Fruit fly (Drosophila melanogaster) whole organism, embryonic: ENCODE data around the gene CG2145.
"Not testable (repeated sequence)": the region's sequence is repeated elsewhere in the genome, so short reads cannot be mapped to it uniquely, and the experiment has no call there.

Experiments used
- CG10147 ChIP-seq: fragments of 200-800 bp; sonication (Bioruptor generic); optimal IDR thresholded peaks from 2 replicates; lab custom pipeline; 2019; ENCODE audit warnings: missing biosample characterization, mild to moderate bottlenecking, missing genetic modification characterization, moderate library complexity
- CG12659 ChIP-seq: fragments of 200-800 bp; sonication (Bioruptor generic); optimal IDR thresholded peaks from 3 replicates; lab custom pipeline; 2017; ENCODE audit warnings: mild to moderate bottlenecking, missing biosample characterization, missing genetic modification reagents, missing genetic modification characterization
- CG12942 ChIP-seq: fragments of 200-800 bp; sonication (Bioruptor generic); optimal IDR thresholded peaks from 3 replicates; lab custom pipeline; 2016; ENCODE audit warnings: missing biosample characterization, missing genetic modification characterization
- CG14050 ChIP-seq: fragments of 200-800 bp; sonication (Bioruptor generic); IDR thresholded peaks from 3 replicates; pipeline ENCODE4 v1.3.6; 2022; ENCODE audit warnings: missing biosample characterization, missing genetic modification characterization
- CG1603 ChIP-seq: fragments of 200-800 bp; sonication (Bioruptor generic); optimal IDR thresholded peaks from 2 replicates; lab custom pipeline; 2019; ENCODE audit warnings: missing biosample characterization, mild to moderate bottlenecking, missing genetic modification characterization, moderate library complexity
- CG16863 ChIP-seq: fragments of 200-800 bp; sonication (Bioruptor generic); optimal IDR thresholded peaks from 3 replicates; lab custom pipeline; 2016; ENCODE audit warnings: missing biosample characterization, missing genetic modification characterization
- CG17361 ChIP-seq: fragments of 200-800 bp; sonication (Bioruptor generic); IDR thresholded peaks from 3 replicates; pipeline ENCODE4 v1.3.6; 2022; ENCODE audit warnings: missing biosample characterization, missing genetic modification characterization
- CG18262 ChIP-seq: fragments of 200-800 bp; optimal IDR thresholded peaks from 3 replicates; lab custom pipeline; 2019; ENCODE audit warnings: missing biosample characterization, mild to moderate bottlenecking, missing genetic modification characterization, moderate library complexity
- CG18476 ChIP-seq: fragments of 200-800 bp; sonication (Bioruptor generic); optimal IDR thresholded peaks from 2 replicates; lab custom pipeline; 2016; ENCODE audit warnings: missing biosample characterization, mild to moderate bottlenecking, missing genetic modification characterization
- CG2120 ChIP-seq: fragments of 200-800 bp; sonication (Bioruptor generic); optimal IDR thresholded peaks from 3 replicates; lab custom pipeline; 2016; ENCODE audit warnings: missing biosample characterization, missing genetic modification characterization
- CG30403 ChIP-seq: fragments of 200-800 bp; sonication (Bioruptor generic); optimal IDR thresholded peaks from 3 replicates; lab custom pipeline; 2016; ENCODE audit warnings: missing biosample characterization, missing genetic modification characterization
- CG31224 ChIP-seq: fragments of 200-800 bp; sonication (Bioruptor generic); IDR thresholded peaks from 2 replicates; pipeline ENCODE4 v1.3.6; 2022; ENCODE audit warnings: missing biosample characterization, missing genetic modification characterization
- CG3281 ChIP-seq: fragments of 200-800 bp; sonication (Bioruptor generic); optimal IDR thresholded peaks from 3 replicates; lab custom pipeline; 2017; ENCODE audit warnings: missing biosample characterization, mild to moderate bottlenecking, missing genetic modification characterization
- CG3726 ChIP-seq: fragments of 200-800 bp; sonication (Bioruptor generic); IDR thresholded peaks from 3 replicates; pipeline ENCODE4, ENCODE4 v1.3.6; 2022; ENCODE audit warnings: missing biosample characterization, missing genetic modification characterization
- CG43689 ChIP-seq: fragments of 200-800 bp; sonication (Bioruptor generic); IDR thresholded peaks from 2 replicates; pipeline ENCODE4 v1.3.6; 2022; ENCODE audit warnings: missing biosample characterization, missing genetic modification characterization
- CG9215 ChIP-seq: fragments of 200-800 bp; sonication (Bioruptor generic); IDR thresholded peaks from 2 replicates; pipeline ENCODE4 v1.3.6; 2022; ENCODE audit warnings: missing biosample characterization, missing genetic modification characterization
- CG9797 ChIP-seq: fragments of 200-800 bp; sonication (Bioruptor generic); optimal IDR thresholded peaks from 3 replicates; lab custom pipeline; 2018; ENCODE audit warnings: missing biosample characterization, mild to moderate bottlenecking, missing genetic modification characterization
- CrebB ChIP-seq: fragments of 200-800 bp; sonication (Bioruptor generic); optimal IDR thresholded peaks from 3 replicates; lab custom pipeline; 2018; ENCODE audit warnings: missing biosample characterization, mild to moderate bottlenecking, missing genetic modification characterization
- Dek ChIP-seq: fragments of 200-800 bp; sonication (Bioruptor generic); optimal IDR thresholded peaks from 3 replicates; lab custom pipeline; 2019; ENCODE audit warnings: missing biosample characterization, mild to moderate bottlenecking, missing genetic modification characterization, moderate library complexity
- H15 ChIP-seq: fragments of 200-800 bp; sonication (Bioruptor generic); IDR thresholded peaks from 3 replicates; pipeline ENCODE4 v1.3.6; 2022; ENCODE audit warnings: missing biosample characterization, missing genetic modification characterization
- HHEX ChIP-seq: fragments of 200-800 bp; sonication (Bioruptor generic); optimal IDR thresholded peaks from 3 replicates; lab custom pipeline; 2017; ENCODE audit warnings: missing biosample characterization, mild to moderate bottlenecking, missing genetic modification characterization, missing genetic modification reagents
- Hr51 ChIP-seq, 2 experiments: fragments of 200-800 bp; sonication (Bioruptor generic); optimal IDR thresholded peaks; 2 replicates in 1 of 2; 3 replicates in 1 of 2; lab custom pipeline; 2016 to 2018; ENCODE audit warnings: missing biosample characterization in 2 of 2, missing genetic modification characterization in 2 of 2, mild to moderate bottlenecking in 1 of 2, moderate library complexity in 1 of 2
- MESR4 ChIP-seq: fragments of 200-800 bp; sonication (Bioruptor generic); optimal IDR thresholded peaks from 2 replicates; lab custom pipeline; 2018; ENCODE audit warnings: missing biosample characterization, mild to moderate bottlenecking, missing genetic modification characterization, moderate library complexity
- MTF-1 ChIP-seq: fragments of 200-800 bp; sonication (Bioruptor generic); optimal IDR thresholded peaks from 2 replicates; lab custom pipeline; 2018; ENCODE audit warnings: missing biosample characterization, mild to moderate bottlenecking, missing genetic modification characterization, borderline replicate concordance
- NC2β ChIP-seq: fragments of 200-800 bp; sonication (Bioruptor generic); optimal IDR thresholded peaks from 2 replicates; lab custom pipeline; 2016; ENCODE audit warnings: missing biosample characterization, missing genetic modification characterization
- Optix ChIP-seq: fragments of 200-800 bp; sonication (Bioruptor generic); IDR thresholded peaks from 3 replicates; pipeline ENCODE4 v1.3.6; 2022; ENCODE audit warnings: missing biosample characterization, missing genetic modification characterization
- Rx ChIP-seq: fragments of 200-800 bp; sonication (Bioruptor generic); IDR thresholded peaks from 2 replicates; pipeline ENCODE4 v1.3.6; 2022; ENCODE audit warnings: missing biosample characterization, missing genetic modification characterization
- Sox102F ChIP-seq: fragments of 200-800 bp; sonication (Bioruptor generic); optimal IDR thresholded peaks from 2 replicates; lab custom pipeline; 2018; ENCODE audit warnings: missing biosample characterization, mild to moderate bottlenecking, missing genetic modification characterization, moderate library complexity
- Tbp ChIP-seq: fragments of >200 bp; optimal IDR thresholded peaks from 2 replicates; lab custom pipeline; 2018; ENCODE audit warnings: missing biosample characterization, missing genetic modification characterization
- ac ChIP-seq: fragments of 200-800 bp; sonication (Bioruptor generic); optimal IDR thresholded peaks from 3 replicates; lab custom pipeline; 2017; ENCODE audit warnings: missing biosample characterization, mild to moderate bottlenecking, missing genetic modification characterization
- ase ChIP-seq: fragments of 200-800 bp; sonication (Bioruptor generic); IDR thresholded peaks from 3 replicates; pipeline ENCODE4 v1.3.6; 2022; ENCODE audit warnings: missing biosample characterization, missing genetic modification characterization
- cas ChIP-seq: fragments of 200-800 bp; sonication (Bioruptor generic); IDR thresholded peaks from 2 replicates; pipeline ENCODE4 v1.3.6; 2022; ENCODE audit warnings: missing biosample characterization, missing genetic modification characterization
- corto ChIP-seq: fragments of 200-800 bp; sonication (Bioruptor generic); optimal IDR thresholded peaks from 2 replicates; lab custom pipeline; 2016; ENCODE audit warnings: missing biosample characterization, mild to moderate bottlenecking, missing genetic modification characterization, moderate library complexity
- eyg ChIP-seq: fragments of 200-800 bp; sonication (Bioruptor generic); optimal IDR thresholded peaks from 3 replicates; lab custom pipeline; 2016; ENCODE audit warnings: missing biosample characterization, missing genetic modification characterization
- fd96Cb ChIP-seq: fragments of 200-800 bp; sonication (Bioruptor generic); optimal IDR thresholded peaks from 2 replicates; lab custom pipeline; 2018; ENCODE audit warnings: missing biosample characterization, mild to moderate bottlenecking, missing genetic modification characterization, moderate library complexity
- lmd ChIP-seq: fragments of 200-800 bp; sonication (Bioruptor generic); IDR thresholded peaks from 2 replicates; pipeline ENCODE4 v1.3.6; 2022; ENCODE audit warnings: missing biosample characterization, missing genetic modification characterization
- nmo ChIP-seq: fragments of 200-800 bp; sonication (Bioruptor generic); optimal IDR thresholded peaks from 2 replicates; lab custom pipeline; 2018; ENCODE audit warnings: missing biosample characterization, mild to moderate bottlenecking, missing genetic modification characterization, moderate library complexity
- stwl ChIP-seq: fragments of 200-800 bp; sonication (Bioruptor generic); optimal IDR thresholded peaks from 3 replicates; lab custom pipeline; 2018; ENCODE audit warnings: missing biosample characterization, mild to moderate bottlenecking, missing genetic modification characterization, moderate library complexity
- trem ChIP-seq: fragments of 200-800 bp; optimal IDR thresholded peaks from 3 replicates; lab custom pipeline; 2019; ENCODE audit warnings: missing biosample characterization, mild to moderate bottlenecking, missing genetic modification characterization, moderate library complexity

CG2145 gene

dm6 chrX:10936599-10936998 is 9.4 kb downstream of the CG2145 start (continued):
- TF ChIP-seq HHEX = peak; percentile 79
- TF ChIP-seq corto = no peak
- peak; percentile 91 for TF ChIP-seq Sox102F (GFP tag; lab: Kevin White, UChicago)
- peak; percentile 53; the same call in 1 of the 2 replicates for TF ChIP-seq cas (GFP tag; lab: Robert Waterston, UW)
- TF ChIP-seq CG10147 (GFP tag; lab: Kevin White, UChicago) = peak; percentile 81
- no peak for TF ChIP-seq MESR4 (GFP tag; lab: Kevin White, UChicago)
- TF ChIP-seq lmd = peak; percentile 80
- peak; percentile 61 for TF ChIP-seq CG18476 (GFP tag; lab: Kevin White, UChicago)
- TF ChIP-seq CG2120 = peak; percentile 80
- TF ChIP-seq MTF-1 (GFP tag; lab: Kevin White, UChicago) = peak; percentile 62
- TF ChIP-seq CG12659 (GFP tag; lab: Kevin White, UChicago) = peak; percentile 81
- peak; percentile 51; the same call in 1 of the 3 replicates for TF ChIP-seq Optix (GFP tag; lab: Robert Waterston, UW)
- no peak for TF ChIP-seq stwl (tag; lab: Kevin White, UChicago)
- no peak for TF ChIP-seq ac (GFP tag; lab: Kevin White, UChicago)
- TF ChIP-seq CG3281 (GFP tag; lab: Kevin White, UChicago) = peak; percentile 75
- peak; percentile 81 for TF ChIP-seq nmo (GFP tag; lab: Kevin White, UChicago)
- TF ChIP-seq Rx (GFP tag; lab: Robert Waterston, UW) = peak; percentile 70; the same call in 1 of the 2 replicates
- peak; percentile 49 to 92 for TF ChIP-seq Hr51 (GFP tag; optimal IDR thresholded peaks at IDR 0.05; lab: Kevin White, UChicago)
- TF ChIP-seq eyg (GFP tag; lab: Kevin White, UChicago) = peak; percentile 62
- peak; percentile 84 for TF ChIP-seq fd96Cb (tag; lab: Kevin White, UChicago)
- TF ChIP-seq CG30403 (GFP tag; lab: Kevin White, UChicago) = peak; percentile 88
- peak; percentile 67; the same call in 1 of the 3 replicates for TF ChIP-seq CG3726 (GFP tag; lab: Robert Waterston, UW)
- TF ChIP-seq CrebB = peak; percentile 82
- peak; percentile 73; the same call in 2 of the 3 replicates for TF ChIP-seq ase (GFP tag; lab: Robert Waterston, UW)
- peak; percentile 80 for TF ChIP-seq H15
- peak; percentile 78 for TF ChIP-seq CG31224 (GFP tag; lab: Robert Waterston, UW)
- peak; percentile 58 for TF ChIP-seq trem (tag; lab: Kevin White, UChicago)
- TF ChIP-seq CG14050 (GFP tag; lab: Robert Waterston, UW) = peak; percentile 81
- TF ChIP-seq Dek = peak; percentile 84
- peak; percentile 73 for TF ChIP-seq CG16863
- TF ChIP-seq CG9215 (GFP tag; lab: Robert Waterston, UW) = peak; percentile 51
- TF ChIP-seq CG12942 (GFP tag; lab: Kevin White, UChicago) = peak; percentile 76
- TF ChIP-seq CG1603 (tag; lab: Kevin White, UChicago) = peak; percentile 88
- no peak for TF ChIP-seq CG9797
- no peak for TF ChIP-seq Tbp
- TF ChIP-seq NC2β = peak; percentile 53
- TF ChIP-seq, all 482 proteins: peak for 385

- not testable (repeated sequence) for TF ChIP-seq CG17361 (GFP tag; lab: Robert Waterston, UW); CG43689; CG18262 (tag; lab: Kevin White, UChicago)
Measured at dm6 chrX:10950930-10951329, 23.7 kb downstream of the CG2145 start, which contains the start of gene Rab9Fa. Gene Rab9Fa, minus strand, starts transcription at chrX:10951030.
